Worm (Caenorhabditis elegans) whole organism, young adult: ENCODE measurements around the gene F41H10.4.
A peak's percentile ranks its signal among the peaks of the same experiment; 100 is the strongest.

Experiments used
- B0261.1 ChIP-seq: sonication (generic microtip); optimal IDR thresholded peaks from 2 replicates; lab custom pipeline; 2016; ENCODE audit warnings: mild to moderate bottlenecking, missing genetic modification characterization, moderate library complexity, missing compliant biosample characterization
- B0336.3 ChIP-seq: fragments of 200-800 bp; sonication (Bioruptor generic); IDR thresholded peaks from 2 replicates; pipeline ENCODE4 v1.3.6; 2022; ENCODE audit warnings: missing genetic modification characterization, missing compliant biosample characterization
- C17E4.6 ChIP-seq: fragments of 200-800 bp; sonication (Bioruptor generic); IDR thresholded peaks from 2 replicates; pipeline ENCODE4 v1.3.6; 2022; ENCODE audit warnings: missing genetic modification reagents, missing genetic modification characterization, missing compliant biosample characterization
- D2030.7 ChIP-seq: fragments of 200-800 bp; sonication (Bioruptor generic); IDR thresholded peaks from 2 replicates; pipeline ENCODE4 v1.3.6; 2022; ENCODE audit warnings: missing genetic modification reagents, missing genetic modification characterization, missing compliant biosample characterization
- F10E7.11 ChIP-seq: sonication (generic microtip); optimal IDR thresholded peaks from 2 replicates; lab custom pipeline; 2017; ENCODE audit warnings: mild to moderate bottlenecking, missing genetic modification characterization, moderate library complexity, missing compliant biosample characterization
- F22D6.2 ChIP-seq: sonication (generic microtip); optimal IDR thresholded peaks from 2 replicates; lab custom pipeline; 2016; ENCODE audit warnings: mild to moderate bottlenecking, missing genetic modification characterization, missing compliant biosample characterization
- F39B2.1 ChIP-seq: fragments of 200-800 bp; sonication (Bioruptor generic); IDR thresholded peaks from 2 replicates; pipeline ENCODE4 v1.3.6; 2022; ENCODE audit warnings: missing genetic modification reagents, missing genetic modification characterization, missing compliant biosample characterization
- F57A8.1 ChIP-seq: fragments of 200-800 bp; sonication (Bioruptor generic); optimal IDR thresholded peaks from 2 replicates; lab custom pipeline; 2018; ENCODE audit warnings: mild to moderate bottlenecking, missing genetic modification characterization, moderate library complexity, missing compliant biosample characterization
- K12H6.12 ChIP-seq: fragments of 200-800 bp; sonication (Bioruptor generic); optimal IDR thresholded peaks from 2 replicates; lab custom pipeline; 2018; ENCODE audit warnings: mild to moderate bottlenecking, missing genetic modification characterization, missing compliant biosample characterization
- Y56A3A.18 ChIP-seq: fragments of 200-800 bp; sonication (Bioruptor generic); IDR thresholded peaks from 2 replicates; pipeline ENCODE4 v1.3.6; 2022; ENCODE audit warnings: missing genetic modification reagents, missing genetic modification characterization, missing compliant biosample characterization
- Y95B8A.8 ChIP-seq: fragments of 200-800 bp; sonication (Bioruptor generic); IDR thresholded peaks from 2 replicates; pipeline ENCODE4 v1.3.6; 2022; ENCODE audit warnings: missing genetic modification reagents, missing genetic modification characterization, missing compliant biosample characterization
- aptf-3 ChIP-seq: fragments of 200-800 bp; sonication (Bioruptor generic); IDR thresholded peaks from 2 replicates; pipeline ENCODE4 v1.3.6; 2022; ENCODE audit warnings: missing genetic modification characterization, missing compliant biosample characterization
- attf-5 ChIP-seq: fragments of 200-800 bp; sonication (Bioruptor generic); optimal IDR thresholded peaks from 2 replicates; lab custom pipeline; 2018; ENCODE audit warnings: mild to moderate bottlenecking, missing genetic modification characterization, missing compliant biosample characterization
- cebp-2 ChIP-seq: fragments of 200-800 bp; sonication (Bioruptor generic); IDR thresholded peaks from 2 replicates; pipeline ENCODE4 v1.3.6; 2022; ENCODE audit warnings: missing genetic modification characterization, missing compliant biosample characterization
- ceh-100 ChIP-seq: fragments of 200-800 bp; sonication (Bioruptor generic); IDR thresholded peaks from 2 replicates; pipeline ENCODE4 v1.3.6; 2022; ENCODE audit warnings: missing genetic modification reagents, missing genetic modification characterization, missing compliant biosample characterization
- ceh-40 ChIP-seq: fragments of 200-800 bp; sonication (Bioruptor generic); IDR thresholded peaks from 2 replicates; pipeline ENCODE4 v1.3.6; 2022; ENCODE audit warnings: missing genetic modification characterization, missing compliant biosample characterization
- ceh-58 ChIP-seq: fragments of 200-800 bp; sonication (Bioruptor generic); IDR thresholded peaks from 2 replicates; pipeline ENCODE4 v1.3.6; 2022; ENCODE audit warnings: missing genetic modification characterization, missing compliant biosample characterization
- chd-7 ChIP-seq: sonication (generic microtip); optimal IDR thresholded peaks from 2 replicates; lab custom pipeline; 2016; ENCODE audit warnings: mild to moderate bottlenecking, missing genetic modification characterization, moderate library complexity, missing compliant biosample characterization
- die-1 ChIP-seq: sonication (generic microtip); optimal IDR thresholded peaks from 2 replicates; lab custom pipeline; 2016; ENCODE audit warnings: missing genotype, mild to moderate bottlenecking, missing genetic modification characterization, missing compliant biosample characterization
- dox-1 ChIP-seq: fragments of 200-800 bp; sonication (Bioruptor generic); IDR thresholded peaks from 2 replicates; pipeline ENCODE4 v1.3.6; 2022; ENCODE audit warnings: missing genetic modification reagents, missing genetic modification characterization, missing compliant biosample characterization
- dpff-1 ChIP-seq: sonication (generic microtip); optimal IDR thresholded peaks from 2 replicates; lab custom pipeline; 2017; ENCODE audit warnings: mild to moderate bottlenecking, missing genetic modification characterization, missing compliant biosample characterization
- egl-18 ChIP-seq: fragments of 200-800 bp; sonication (Bioruptor generic); IDR thresholded peaks from 2 replicates; pipeline ENCODE4 v1.3.6; 2022; ENCODE audit warnings: missing genetic modification reagents, missing genetic modification characterization, missing compliant biosample characterization
- egl-44 ChIP-seq: fragments of 200-800 bp; sonication (Bioruptor generic); IDR thresholded peaks from 2 replicates; pipeline ENCODE4 v1.3.6; 2022; ENCODE audit warnings: missing genetic modification reagents, missing genetic modification characterization, missing compliant biosample characterization
- egrh-3 ChIP-seq: fragments of 200-800 bp; sonication (Bioruptor generic); IDR thresholded peaks from 2 replicates; pipeline ENCODE4 v1.3.6; 2022; ENCODE audit warnings: missing genetic modification reagents, missing genetic modification characterization, missing compliant biosample characterization
- him-1 ChIP-seq: sonication (generic microtip); optimal IDR thresholded peaks from 2 replicates; lab custom pipeline; 2016; ENCODE audit warnings: missing genotype, missing genetic modification reagents, missing genetic modification characterization, missing compliant biosample characterization
- hsf-1 ChIP-seq: fragments of 200-800 bp; sonication (Bioruptor generic); IDR thresholded peaks from 2 replicates; pipeline ENCODE4 v1.3.6; 2022; ENCODE audit warnings: missing genetic modification reagents, missing genetic modification characterization, missing compliant biosample characterization
- lag-1 ChIP-seq: fragments of 200-800 bp; sonication (Bioruptor generic); IDR thresholded peaks from 2 replicates; pipeline ENCODE4 v1.3.6; 2022; ENCODE audit warnings: missing genetic modification reagents, missing genetic modification characterization, missing compliant biosample characterization
- let-526 ChIP-seq: fragments of 200-800 bp; sonication (Bioruptor generic); IDR thresholded peaks from 2 replicates; pipeline ENCODE4 v1.3.6; 2022; ENCODE audit warnings: missing genetic modification reagents, missing genetic modification characterization, missing compliant biosample characterization
- let-607 ChIP-seq, 2 experiments: fragments of 200-800 bp in 1 of 2; sonication (Bioruptor generic) in 1 of 2; sonication (generic microtip) in 1 of 2; optimal IDR thresholded peaks; 2 replicates each; lab custom pipeline; 2016 to 2018; ENCODE audit warnings: mild to moderate bottlenecking in 2 of 2, missing compliant biosample characterization in 2 of 2, missing genetic modification characterization in 2 of 2, moderate library complexity in 2 of 2, missing genotype in 1 of 2
- lin-54 ChIP-seq: fragments of 200-800 bp; sonication (Bioruptor generic); optimal IDR thresholded peaks from 2 replicates; lab custom pipeline; 2018; ENCODE audit warnings: mild to moderate bottlenecking, missing genetic modification characterization, missing compliant biosample characterization
- lir-1 ChIP-seq: fragments of 200-800 bp; sonication (Bioruptor generic); conservative IDR thresholded peaks from 2 replicates; pipeline ENCODE4 v1.3.6; 2022; ENCODE audit warnings: missing genetic modification reagents, missing genetic modification characterization, missing compliant biosample characterization
- lsl-1 ChIP-seq: fragments of 200-800 bp; sonication (Bioruptor generic); optimal IDR thresholded peaks from 2 replicates; lab custom pipeline; 2018; ENCODE audit warnings: mild to moderate bottlenecking, missing genetic modification characterization, moderate library complexity, missing compliant biosample characterization
- madf-10 ChIP-seq: sonication (generic microtip); optimal IDR thresholded peaks from 2 replicates; lab custom pipeline; 2016; ENCODE audit warnings: mild to moderate bottlenecking, missing genetic modification characterization, missing compliant biosample characterization
- madf-3 ChIP-seq: fragments of 200-800 bp; sonication (Bioruptor generic); IDR thresholded peaks from 2 replicates; pipeline ENCODE4 v1.3.6; 2022; ENCODE audit warnings: missing genetic modification reagents, missing genetic modification characterization, missing compliant biosample characterization
- madf-6 ChIP-seq: fragments of 200-800 bp; sonication (Bioruptor generic); IDR thresholded peaks from 2 replicates; pipeline ENCODE4 v1.3.6; 2022; ENCODE audit warnings: missing genetic modification reagents, missing genetic modification characterization, missing compliant biosample characterization
- madf-8 ChIP-seq: fragments of 200-800 bp; sonication (Bioruptor generic); conservative IDR thresholded peaks from 2 replicates; pipeline ENCODE4 v1.3.6; 2022; ENCODE audit warnings: missing genetic modification reagents, missing genetic modification characterization, missing compliant biosample characterization
- mcd-1 ChIP-seq: fragments of 200-800 bp; sonication (Bioruptor generic); IDR thresholded peaks from 2 replicates; pipeline ENCODE4 v1.3.6; 2022; ENCODE audit warnings: missing genetic modification reagents, missing genetic modification characterization, missing compliant biosample characterization
- mxl-1 ChIP-seq: sonication (generic microtip); optimal IDR thresholded peaks from 2 replicates; lab custom pipeline; 2016; ENCODE audit warnings: missing genetic modification characterization, missing compliant biosample characterization
- pbrm-1 ChIP-seq: fragments of 200-800 bp; sonication (Bioruptor generic); IDR thresholded peaks from 2 replicates; pipeline ENCODE4 v1.3.6; 2022; ENCODE audit warnings: missing genetic modification reagents, missing genetic modification characterization, missing compliant biosample characterization
- sea-2 ChIP-seq: fragments of 200-800 bp; sonication (Bioruptor generic); IDR thresholded peaks from 2 replicates; pipeline ENCODE4 v1.3.6; 2022; ENCODE audit warnings: missing genetic modification characterization, missing compliant biosample characterization
- snpc-3.4 ChIP-seq: sonication (generic microtip); optimal IDR thresholded peaks from 2 replicates; lab custom pipeline; 2017; ENCODE audit warnings: missing genetic modification characterization, mild to moderate bottlenecking, missing compliant biosample characterization, antibody characterized with exemption, moderate library complexity, missing genotype, missing genetic modification reagents
- somi-1 ChIP-seq: fragments of 200-800 bp; sonication (Bioruptor generic); optimal IDR thresholded peaks from 2 replicates; lab custom pipeline; 2018; ENCODE audit warnings: mild to moderate bottlenecking, missing genetic modification characterization, missing compliant biosample characterization
- sptf-2 ChIP-seq: fragments of 200-800 bp; sonication (Bioruptor generic); optimal IDR thresholded peaks from 2 replicates; lab custom pipeline; 2018; ENCODE audit warnings: mild to moderate bottlenecking, missing genetic modification characterization, missing compliant biosample characterization
- tbx-9 ChIP-seq: sonication (generic microtip); optimal IDR thresholded peaks from 2 replicates; lab custom pipeline; 2016; ENCODE audit warnings: borderline replicate concordance, missing genetic modification characterization, inconsistent platforms, missing compliant biosample characterization
- tlf-1 ChIP-seq: fragments of 200-800 bp; sonication (Bioruptor generic); optimal IDR thresholded peaks from 2 replicates; lab custom pipeline; 2018; ENCODE audit warnings: mild to moderate bottlenecking, missing genetic modification characterization, missing compliant biosample characterization
- zfh-2 ChIP-seq: fragments of 200-800 bp; sonication (Bioruptor generic); conservative IDR thresholded peaks from 2 replicates; pipeline ENCODE4 v1.3.6; 2022; ENCODE audit warnings: missing genetic modification reagents, missing genetic modification characterization, missing compliant biosample characterization
- ztf-26 ChIP-seq: sonication (generic microtip); optimal IDR thresholded peaks from 2 replicates; lab custom pipeline; 2017; ENCODE audit warnings: missing genetic modification characterization, missing compliant biosample characterization

The F41H10.4 gene

ce11 chrIV:5367899-5368298, 3.5 kb downstream of the F41H10.4 start:
- TF ChIP-seq B0261.1 (tag; lab: Kevin White, UChicago) (no peak), F22D6.2 (tag; lab: Kevin White, UChicago) (no peak), madf-3 (GFP tag; lab: Robert Waterston, UW) (no peak), madf-8 (GFP tag; lab: Robert Waterston, UW) (no peak), ceh-40 (no peak), hsf-1 (GFP tag; lab: Robert Waterston, UW) (no peak), chd-7 (tag; lab: Kevin White, UChicago) (no peak), egrh-3 (GFP tag; lab: Robert Waterston, UW) (no peak), lsl-1 (GFP tag; lab: Kevin White, UChicago) (no peak), madf-10 (tag; lab: Kevin White, UChicago) (no peak), ceh-100 (GFP tag; lab: Robert Waterston, UW) (no peak), lag-1 (no peak), attf-5 (GFP tag; lab: Kevin White, UChicago) (no peak), mxl-1 (tag; lab: Kevin White, UChicago) (no peak), him-1 (tag; lab: Kevin White, UChicago) (no peak), tlf-1 (GFP tag; lab: Kevin White, UChicago) (no peak)

ce11 chrIV:5368860-5369259, 4.5 kb downstream of the F41H10.4 start:
- TF ChIP-seq madf-6 = peak; percentile 52
- TF ChIP-seq snpc-3.4 (tag; lab: Kevin White, UChicago) = no peak
- TF ChIP-seq K12H6.12 (tag; lab: Kevin White, UChicago) = no peak
- peak; percentile 23; the same call in 1 of the 2 replicates for TF ChIP-seq C17E4.6 (GFP tag; lab: Robert Waterston, UW)
- TF ChIP-seq dox-1 = peak; percentile 36; the same call in 1 of the 2 replicates
- TF ChIP-seq zfh-2 (GFP tag; lab: Robert Waterston, UW) = peak; percentile 63
- TF ChIP-seq Y56A3A.18 (GFP tag; lab: Robert Waterston, UW) = no peak
- TF ChIP-seq ztf-26 (tag; lab: Kevin White, UChicago) = no peak
- no peak for TF ChIP-seq lsl-1 (GFP tag; lab: Kevin White, UChicago)
- no peak for TF ChIP-seq die-1 (tag; lab: Kevin White, UChicago)
- no peak for TF ChIP-seq F39B2.1 (GFP tag; lab: Robert Waterston, UW)
- no peak for TF ChIP-seq dpff-1
- no peak for TF ChIP-seq aptf-3
- TF ChIP-seq ceh-100 (GFP tag; lab: Robert Waterston, UW) = no peak
- TF ChIP-seq ceh-58 (GFP tag; lab: Robert Waterston, UW) = no peak
- no peak for TF ChIP-seq F57A8.1 (GFP tag; lab: Kevin White, UChicago)
- peak; percentile 67 for TF ChIP-seq mcd-1 (GFP tag; lab: Robert Waterston, UW)
- peak; percentile 6 for TF ChIP-seq lin-54 (GFP tag; lab: Kevin White, UChicago)
- 0 out of 2 replicates have a peak, but pooled peaks have one; percentile 40 for TF ChIP-seq Y95B8A.8 (GFP tag; lab: Robert Waterston, UW)
- peak; percentile 46; the same call in 1 of the 2 replicates for TF ChIP-seq B0336.3
- no peak for TF ChIP-seq egl-44 (GFP tag; lab: Robert Waterston, UW)
- no peak for TF ChIP-seq cebp-2 (GFP tag; lab: Robert Waterston, UW)
- TF ChIP-seq F10E7.11 = no peak
- TF ChIP-seq somi-1 (GFP tag; lab: Kevin White, UChicago) = no peak
- peak; percentile 63; the same call in 1 of the 2 replicates for TF ChIP-seq egl-18 (GFP tag; lab: Robert Waterston, UW)
- TF ChIP-seq let-607 (tag; optimal IDR thresholded peaks at IDR 0.05; lab: Kevin White, UChicago) = no peak
- no peak for TF ChIP-seq D2030.7
- TF ChIP-seq sea-2 (GFP tag; lab: Robert Waterston, UW) = no peak
- 0 out of 2 replicates have a peak, but pooled peaks have one; percentile 31 for TF ChIP-seq pbrm-1
- no peak for TF ChIP-seq mxl-1 (tag; lab: Kevin White, UChicago)
- no peak for TF ChIP-seq tbx-9 (tag; lab: Kevin White, UChicago)
- TF ChIP-seq lir-1 (GFP tag; lab: Robert Waterston, UW) = no peak
- TF ChIP-seq sptf-2 (GFP tag; lab: Kevin White, UChicago) = no peak
- TF ChIP-seq let-526 (GFP tag; lab: Robert Waterston, UW) = no peak
